Fruit fly (Drosophila melanogaster) whole organism, prepupa: ENCODE data around the gene CG42818.
A peak's percentile ranks its signal among the peaks of the same experiment; 100 is the strongest.

ENCODE experiments used
- CG10631 ChIP-seq: fragments of 200-800 bp; sonication (Bioruptor generic); optimal IDR thresholded peaks from 2 replicates; lab custom pipeline; 2016; ENCODE audit warnings: missing biosample characterization, missing genetic modification characterization
- CG10669 ChIP-seq: fragments of 200-800 bp; sonication (Bioruptor generic); optimal IDR thresholded peaks from 3 replicates; lab custom pipeline; 2018; ENCODE audit warnings: missing biosample characterization, mild to moderate bottlenecking, missing genetic modification characterization, moderate library complexity
- CG15336 ChIP-seq: fragments of 200-800 bp; sonication (Bioruptor generic); IDR thresholded peaks from 2 replicates; pipeline ENCODE4 v1.3.6; 2022; ENCODE audit warnings: missing biosample characterization, missing genetic modification characterization
- CG31627 ChIP-seq: fragments of 200-800 bp; sonication (Bioruptor generic); optimal IDR thresholded peaks from 3 replicates; lab custom pipeline; 2016; ENCODE audit warnings: missing biosample characterization, missing genetic modification characterization
- CG34406 ChIP-seq: fragments of 200-800 bp; sonication (Bioruptor generic); optimal IDR thresholded peaks from 3 replicates; lab custom pipeline; 2016; ENCODE audit warnings: missing biosample characterization, missing genetic modification characterization
- CG3919 ChIP-seq: fragments of 200-800 bp; sonication (Bioruptor generic); optimal IDR thresholded peaks from 3 replicates; lab custom pipeline; 2016; ENCODE audit warnings: missing biosample characterization, missing genetic modification characterization
- CG4318 ChIP-seq: fragments of 200-800 bp; sonication (Bioruptor generic); optimal IDR thresholded peaks from 3 replicates; lab custom pipeline; 2017; ENCODE audit warnings: missing biosample characterization, mild to moderate bottlenecking, missing genetic modification characterization
- CG6163 ChIP-seq: fragments of 200-800 bp; sonication (Bioruptor generic); IDR thresholded peaks from 3 replicates; pipeline ENCODE4 v1.3.6; 2022; ENCODE audit warnings: missing biosample characterization, missing genetic modification characterization
- CG6792 ChIP-seq: fragments of 200-800 bp; sonication (Bioruptor generic); optimal IDR thresholded peaks from 3 replicates; lab custom pipeline; 2016; ENCODE audit warnings: missing biosample characterization, missing genetic modification characterization
- CG6854 ChIP-seq: fragments of 200-800 bp; sonication (Bioruptor generic); optimal IDR thresholded peaks from 2 replicates; lab custom pipeline; 2017; ENCODE audit warnings: missing biosample characterization, mild to moderate bottlenecking, missing genetic modification characterization
- CG7368 ChIP-seq: fragments of 200-800 bp; sonication (Bioruptor generic); optimal IDR thresholded peaks from 3 replicates; lab custom pipeline; 2016; ENCODE audit warnings: missing biosample characterization, missing genetic modification characterization
- CG8319 ChIP-seq: fragments of 200-800 bp; sonication (Bioruptor generic); optimal IDR thresholded peaks from 3 replicates; lab custom pipeline; 2016; ENCODE audit warnings: missing biosample characterization, missing genetic modification characterization
- CG8632 ChIP-seq: fragments of 200-800 bp; sonication (Bioruptor generic); optimal IDR thresholded peaks from 3 replicates; lab custom pipeline; 2016; ENCODE audit warnings: missing biosample characterization, missing genetic modification characterization
- CG9139 ChIP-seq: fragments of 200-800 bp; sonication (Bioruptor generic); optimal IDR thresholded peaks from 3 replicates; lab custom pipeline; 2017; ENCODE audit warnings: missing biosample characterization, mild to moderate bottlenecking, missing genetic modification characterization
- Eip75B ChIP-seq: fragments of 200-800 bp; sonication (Bioruptor generic); optimal IDR thresholded peaks from 3 replicates; lab custom pipeline; 2016; ENCODE audit warnings: missing biosample characterization, missing genetic modification characterization
- Eip93F ChIP-seq: fragments of 200-800 bp; sonication (Bioruptor generic); optimal IDR thresholded peaks from 2 replicates; lab custom pipeline; 2016; ENCODE audit warnings: missing biosample characterization, mild to moderate bottlenecking, missing genetic modification characterization
- Ets21C ChIP-seq: fragments of 200-800 bp; sonication (Bioruptor generic); optimal IDR thresholded peaks from 3 replicates; lab custom pipeline; 2016; ENCODE audit warnings: missing biosample characterization, missing genetic modification characterization
- Ets96B ChIP-seq: fragments of 200-800 bp; optimal IDR thresholded peaks from 2 replicates; lab custom pipeline; 2019; ENCODE audit warnings: missing biosample characterization, mild to moderate bottlenecking, missing genetic modification characterization, moderate library complexity
- Gug ChIP-seq: fragments of 200-800 bp; sonication (Bioruptor generic); IDR thresholded peaks from 2 replicates; pipeline ENCODE4 v1.3.6; 2022; ENCODE audit warnings: missing biosample characterization, missing genetic modification characterization
- Hr38 ChIP-seq: sonication (Bioruptor generic); optimal IDR thresholded peaks from 2 replicates; lab custom pipeline; 2016; ENCODE audit warnings: missing biosample characterization, missing genetic modification characterization
- Hr39 ChIP-seq: fragments of 200-800 bp; sonication (Bioruptor generic); optimal IDR thresholded peaks from 2 replicates; lab custom pipeline; 2016; ENCODE audit warnings: missing biosample characterization, missing genetic modification characterization
- Lpt ChIP-seq: fragments of 200-800 bp; sonication (Bioruptor generic); optimal IDR thresholded peaks from 3 replicates; lab custom pipeline; 2016; ENCODE audit warnings: missing biosample characterization, missing genetic modification characterization
- Met ChIP-seq: fragments of 200-800 bp; sonication (Bioruptor generic); optimal IDR thresholded peaks from 3 replicates; lab custom pipeline; 2016; ENCODE audit warnings: missing biosample characterization, missing genetic modification characterization
- OdsH ChIP-seq: fragments of 200-800 bp; sonication (Bioruptor generic); optimal IDR thresholded peaks from 3 replicates; lab custom pipeline; 2016; ENCODE audit warnings: missing biosample characterization, missing genetic modification characterization
- Smox ChIP-seq: fragments of 200-800 bp; sonication (Bioruptor generic); optimal IDR thresholded peaks from 3 replicates; lab custom pipeline; 2016; ENCODE audit warnings: missing biosample characterization, missing genetic modification characterization
- Sox14 ChIP-seq: fragments of 200-800 bp; sonication (Bioruptor generic); optimal IDR thresholded peaks from 3 replicates; lab custom pipeline; 2016; ENCODE audit warnings: missing biosample characterization, missing genetic modification characterization
- Sox15 ChIP-seq: fragments of 200-800 bp; sonication (Bioruptor generic); optimal IDR thresholded peaks from 3 replicates; lab custom pipeline; 2016; ENCODE audit warnings: missing biosample characterization, missing genetic modification characterization
- achi ChIP-seq: fragments of 200-800 bp; sonication (Bioruptor generic); optimal IDR thresholded peaks from 3 replicates; lab custom pipeline; 2016; ENCODE audit warnings: missing biosample characterization, missing genetic modification characterization
- acj6 ChIP-seq: fragments of 200-800 bp; sonication (Bioruptor generic); optimal IDR thresholded peaks from 3 replicates; lab custom pipeline; 2016; ENCODE audit warnings: missing biosample characterization, missing genetic modification characterization
- cyc ChIP-seq: fragments of 200-800 bp; sonication (Bioruptor generic); optimal IDR thresholded peaks from 3 replicates; lab custom pipeline; 2016; ENCODE audit warnings: missing biosample characterization, missing genetic modification characterization
- dsx ChIP-seq: fragments of 200-800 bp; optimal IDR thresholded peaks from 3 replicates; lab custom pipeline; 2019; ENCODE audit warnings: missing biosample characterization, mild to moderate bottlenecking, missing genetic modification characterization, moderate library complexity; ENCODE audit not compliant: poor library complexity, severe bottlenecking
- eg ChIP-seq: fragments of 200-800 bp; sonication (Bioruptor generic); IDR thresholded peaks from 3 replicates; pipeline ENCODE4 v1.3.6; 2022; ENCODE audit warnings: missing biosample characterization, missing genetic modification characterization
- fd59A ChIP-seq: fragments of 200-800 bp; sonication (Bioruptor generic); optimal IDR thresholded peaks from 2 replicates; lab custom pipeline; 2017; ENCODE audit warnings: missing biosample characterization, mild to moderate bottlenecking, missing genetic modification characterization, missing genetic modification reagents
- fd85E ChIP-seq: fragments of 200-800 bp; sonication (Bioruptor generic); optimal IDR thresholded peaks from 3 replicates; lab custom pipeline; 2016; ENCODE audit warnings: missing biosample characterization, missing genetic modification characterization
- fkh ChIP-seq: fragments of 200-800 bp; sonication (Bioruptor generic); optimal IDR thresholded peaks from 3 replicates; lab custom pipeline; 2017; ENCODE audit warnings: missing biosample characterization, mild to moderate bottlenecking, missing genetic modification characterization, moderate library complexity
- lz ChIP-seq: fragments of 200-800 bp; sonication (Bioruptor generic); optimal IDR thresholded peaks from 3 replicates; lab custom pipeline; 2016; ENCODE audit warnings: missing biosample characterization, missing genetic modification characterization
- net ChIP-seq: fragments of 200-800 bp; sonication (Bioruptor generic); optimal IDR thresholded peaks from 3 replicates; lab custom pipeline; 2016; ENCODE audit warnings: missing biosample characterization, missing genetic modification characterization
- pdm3 ChIP-seq: fragments of 200-800 bp; sonication (Bioruptor generic); optimal IDR thresholded peaks from 3 replicates; lab custom pipeline; 2016; ENCODE audit warnings: missing biosample characterization, missing genetic modification characterization
- salr ChIP-seq, 2 experiments: fragments of 200-800 bp; sonication (Bioruptor generic); optimal IDR thresholded peaks; 3 replicates each; lab custom pipeline; 2016 to 2018; ENCODE audit warnings: missing biosample characterization in 2 of 2, missing genetic modification characterization in 2 of 2, mild to moderate bottlenecking in 1 of 2
- spab ChIP-seq: fragments of 200-800 bp; sonication (Bioruptor generic); optimal IDR thresholded peaks from 2 replicates; lab custom pipeline; 2017; ENCODE audit warnings: missing biosample characterization, mild to moderate bottlenecking, missing genetic modification characterization, missing genetic modification reagents
- ss ChIP-seq, 2 experiments: fragments of 200-800 bp; sonication (Bioruptor generic); optimal IDR thresholded peaks; 2 replicates in 1 of 2; 3 replicates in 1 of 2; lab custom pipeline; 2017 to 2018; ENCODE audit warnings: mild to moderate bottlenecking in 2 of 2, missing biosample characterization in 2 of 2, missing genetic modification characterization in 2 of 2, moderate library complexity in 1 of 2
- svp ChIP-seq: fragments of 200-800 bp; sonication (Bioruptor generic); peaks from one replicate; lab custom pipeline; 2016; ENCODE audit warnings: missing biosample characterization, missing genetic modification characterization
- topi ChIP-seq: fragments of 200-800 bp; sonication (Bioruptor generic); optimal IDR thresholded peaks from 3 replicates; lab custom pipeline; 2016; ENCODE audit warnings: missing biosample characterization, missing genetic modification characterization
- vri ChIP-seq: fragments of 200-800 bp; sonication (Bioruptor generic); optimal IDR thresholded peaks from 3 replicates; lab custom pipeline; 2016; ENCODE audit warnings: missing biosample characterization, mild to moderate bottlenecking, missing genetic modification characterization

Gene CG42818

DNA sequence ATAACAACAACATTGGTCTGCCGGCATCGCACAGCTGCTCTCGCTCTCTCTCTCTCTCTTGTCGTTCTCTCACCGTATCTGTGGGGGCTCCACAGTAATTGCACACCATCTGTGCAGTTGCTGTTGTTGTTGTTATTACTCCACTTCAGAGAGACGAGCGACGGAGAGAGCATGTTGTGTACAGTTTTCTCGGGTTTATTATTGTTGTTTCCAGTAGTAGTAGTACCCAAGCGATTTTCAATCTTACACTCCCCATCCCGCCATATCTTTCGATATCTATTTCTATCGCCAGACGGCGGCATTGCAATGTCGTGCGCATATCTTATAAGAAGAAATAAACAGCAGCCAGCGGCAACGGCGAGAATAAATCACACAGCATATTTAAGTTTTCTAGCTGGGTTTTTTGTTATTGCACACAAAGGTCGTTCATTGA lies 26.4 kb downstream of the CG42818 start (continued):
- TF ChIP-seq CG10669 (GFP tag; lab: Kevin White, UChicago) = no peak
- no peak for TF ChIP-seq Hr39 (GFP tag; lab: Kevin White, UChicago)
- TF ChIP-seq Lpt = peak; percentile 42
- TF ChIP-seq CG6854 (GFP tag; lab: Kevin White, UChicago) = peak; percentile 58
- no peak for TF ChIP-seq fd85E (GFP tag; lab: Kevin White, UChicago)
- TF ChIP-seq CG8319 (GFP tag; lab: Kevin White, UChicago) = no peak
- TF ChIP-seq ss (GFP tag; optimal IDR thresholded peaks at IDR 0.05; lab: Kevin White, UChicago) = no peak

DNA sequence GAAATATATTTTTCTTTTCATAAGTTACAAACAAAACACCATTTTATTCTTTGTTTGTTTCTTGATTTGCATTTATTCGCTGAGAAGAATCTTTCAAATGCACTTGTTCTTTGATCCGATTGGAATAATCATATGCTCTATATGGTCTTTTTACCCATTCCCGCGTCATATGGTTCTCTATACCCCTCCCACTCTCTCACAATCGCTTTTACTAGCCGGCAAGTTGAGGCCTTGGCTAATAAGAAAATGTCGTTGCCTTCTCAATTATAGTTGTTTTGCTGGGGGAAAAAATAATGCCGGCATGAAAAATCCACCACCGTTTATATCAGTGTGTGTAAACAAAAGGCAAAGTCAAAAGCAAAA lies 27.1 kb downstream of the CG42818 start:
- TF ChIP-seq fd59A = peak; percentile 1
- TF ChIP-seq CG10631 = peak; percentile 10
- no peak for TF ChIP-seq eg (GFP tag; lab: Robert Waterston, UW)
- TF ChIP-seq net (GFP tag; lab: Kevin White, UChicago) = no peak
- TF ChIP-seq Sox15 (GFP tag; lab: Kevin White, UChicago) = no peak
- TF ChIP-seq CG8632 (GFP tag; lab: Kevin White, UChicago) = no peak
- no peak for TF ChIP-seq Ets21C (GFP tag; lab: Kevin White, UChicago)
- TF ChIP-seq CG15336 (GFP tag; lab: Robert Waterston, UW) = no peak
- TF ChIP-seq fkh (GFP tag; lab: Kevin White, UChicago) = no peak
- no peak for TF ChIP-seq Eip93F (GFP tag; lab: Kevin White, UChicago)
- no peak for TF ChIP-seq CG3919 (GFP tag; lab: Kevin White, UChicago)
- peak; percentile 23 for TF ChIP-seq Sox14
- no peak for TF ChIP-seq OdsH (GFP tag; lab: Kevin White, UChicago)
- TF ChIP-seq Met (GFP tag; lab: Kevin White, UChicago) = no peak
- TF ChIP-seq vri (GFP tag; lab: Kevin White, UChicago) = no peak
- TF ChIP-seq fd85E (GFP tag; lab: Kevin White, UChicago) = no peak
- TF ChIP-seq CG4318 (GFP tag; lab: Kevin White, UChicago) = no peak
- no peak for TF ChIP-seq CG7368 (GFP tag; lab: Kevin White, UChicago)

DNA sequence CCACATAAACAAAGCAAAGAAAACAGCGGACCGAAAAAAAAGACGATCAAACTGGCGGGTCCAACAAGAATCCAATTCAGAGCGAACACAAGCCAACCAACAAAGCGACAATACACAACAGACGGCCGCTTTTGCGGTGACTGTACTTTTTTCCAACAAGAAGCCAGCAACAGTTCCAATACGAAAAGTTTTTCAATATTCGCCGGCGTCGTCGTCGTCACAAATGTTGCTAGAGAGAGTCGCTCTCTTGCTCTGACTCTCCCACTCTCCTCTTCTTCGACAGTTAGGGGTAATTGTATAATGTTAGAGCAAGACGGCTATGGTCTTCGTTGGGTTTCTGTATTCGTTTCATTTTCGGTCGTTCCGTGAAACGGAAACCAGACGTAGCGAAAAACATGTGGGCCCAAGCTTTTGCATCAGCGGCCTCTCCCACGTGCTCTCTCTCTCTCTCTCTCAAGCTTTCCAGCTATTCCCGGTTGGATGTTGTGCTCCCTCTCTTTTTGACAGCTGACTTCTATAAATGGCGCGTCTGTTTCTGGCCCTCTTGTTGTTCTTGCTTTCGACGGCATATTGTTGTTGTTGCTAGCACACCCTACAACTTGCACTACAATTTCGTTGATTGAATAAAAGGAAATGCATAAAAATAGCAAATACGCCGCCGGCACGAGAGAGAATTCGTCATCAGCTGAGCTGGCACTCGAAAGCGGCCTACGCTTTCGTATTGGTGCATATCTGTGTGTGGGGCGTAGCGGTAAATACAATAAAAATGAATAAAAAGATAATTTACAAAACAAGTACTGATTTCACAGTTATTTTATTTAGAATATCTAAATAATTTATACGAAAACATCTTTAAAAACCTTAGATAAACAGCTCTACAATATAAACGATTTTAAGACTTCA lies 27.7 kb downstream of the CG42818 start:
- peak; percentile 31 for TF ChIP-seq pdm3
- peak; percentile 52 for TF ChIP-seq net (GFP tag; lab: Kevin White, UChicago)
- TF ChIP-seq svp (GFP tag; lab: Kevin White, UChicago) = no peak
- TF ChIP-seq Hr38 = no peak
- peak; percentile 61 for TF ChIP-seq dsx (GFP tag; lab: Kevin White, UChicago)
- TF ChIP-seq lz (GFP tag; lab: Kevin White, UChicago) = peak; percentile 51
- TF ChIP-seq Sox15 (GFP tag; lab: Kevin White, UChicago) = no peak
- TF ChIP-seq CG7368 (GFP tag; lab: Kevin White, UChicago) = peak; percentile 84
- peak; percentile 70 for TF ChIP-seq Eip75B (GFP tag; lab: Kevin White, UChicago)
- TF ChIP-seq Eip93F (GFP tag; lab: Kevin White, UChicago) = peak; percentile 52
- peak; percentile 23 for TF ChIP-seq CG31627 (GFP tag; lab: Kevin White, UChicago)
- TF ChIP-seq Ets21C (GFP tag; lab: Kevin White, UChicago) = no peak
- TF ChIP-seq CG8319 (GFP tag; lab: Kevin White, UChicago) = peak; percentile 64
- peak; percentile 97 for TF ChIP-seq vri (GFP tag; lab: Kevin White, UChicago)
- peak; percentile 57 for TF ChIP-seq Smox (GFP tag; lab: Kevin White, UChicago)
- TF ChIP-seq cyc (GFP tag; lab: Kevin White, UChicago) = peak; percentile 21
- TF ChIP-seq eg (GFP tag; lab: Robert Waterston, UW) = no peak
- peak; percentile 61 for TF ChIP-seq spab (GFP tag; lab: Kevin White, UChicago)
- TF ChIP-seq salr (GFP tag; optimal IDR thresholded peaks at IDR 0.05; lab: Kevin White, UChicago) = peak in 1 of 2 experiments; percentile 39
- TF ChIP-seq CG6163 = no peak
- peak; percentile 73 for TF ChIP-seq topi (GFP tag; lab: Kevin White, UChicago)
- peak; percentile 38 for TF ChIP-seq CG8632 (GFP tag; lab: Kevin White, UChicago)
- peak; percentile 74 for TF ChIP-seq CG6792
- peak; percentile 60 for TF ChIP-seq fd85E (GFP tag; lab: Kevin White, UChicago)
- TF ChIP-seq acj6 (GFP tag; lab: Kevin White, UChicago) = peak; percentile 34
- TF ChIP-seq Ets96B (tag; lab: Kevin White, UChicago) = peak; percentile 53
- TF ChIP-seq CG9139 (GFP tag; lab: Kevin White, UChicago) = peak; percentile 80
- TF ChIP-seq achi = peak; percentile 65
- TF ChIP-seq CG3919 (GFP tag; lab: Kevin White, UChicago) = peak; percentile 82
- peak; percentile 6 for TF ChIP-seq fd59A
- peak; percentile 74 for TF ChIP-seq CG34406
- TF ChIP-seq ss (GFP tag; optimal IDR thresholded peaks at IDR 0.05; lab: Kevin White, UChicago) = peak; percentile 78 to 83
- peak; percentile 79 for TF ChIP-seq Lpt
- TF ChIP-seq Gug (GFP tag; lab: Robert Waterston, UW) = no peak
